Fruit fly (Drosophila melanogaster) whole organism, embryonic: ENCODE data around the gene CG4968.

Experiments used
- Abd-B ChIP-seq: fragments of 200-800 bp; sonication (Bioruptor generic); optimal IDR thresholded peaks from 2 replicates; lab custom pipeline; 2018; ENCODE audit warnings: missing biosample characterization, mild to moderate bottlenecking, missing genetic modification characterization, moderate library complexity
- Asciz ChIP-seq: fragments of 200-800 bp; sonication (Bioruptor generic); optimal IDR thresholded peaks from 2 replicates; lab custom pipeline; 2017; ENCODE audit warnings: missing biosample characterization, mild to moderate bottlenecking, missing genetic modification characterization, missing genetic modification reagents
- Bdp1 ChIP-seq: fragments of 200-800 bp; sonication (Bioruptor generic); optimal IDR thresholded peaks from 3 replicates; lab custom pipeline; 2016; ENCODE audit warnings: missing biosample characterization, missing genetic modification characterization
- CG1024 ChIP-seq: fragments of 200-800 bp; sonication (Bioruptor generic); IDR thresholded peaks from 2 replicates; pipeline ENCODE4 v1.3.6; 2022; ENCODE audit warnings: missing biosample characterization, missing genetic modification characterization
- CG10979 ChIP-seq: fragments of 200-800 bp; sonication (Bioruptor generic); optimal IDR thresholded peaks from 2 replicates; lab custom pipeline; 2018; ENCODE audit warnings: missing biosample characterization, mild to moderate bottlenecking, missing genetic modification characterization, moderate library complexity
- CG12236 ChIP-seq: fragments of 200-800 bp; sonication (Bioruptor generic); optimal IDR thresholded peaks from 2 replicates; lab custom pipeline; 2016; ENCODE audit warnings: missing biosample characterization, missing genetic modification characterization
- CG12659 ChIP-seq: fragments of 200-800 bp; sonication (Bioruptor generic); optimal IDR thresholded peaks from 3 replicates; lab custom pipeline; 2017; ENCODE audit warnings: mild to moderate bottlenecking, missing biosample characterization, missing genetic modification reagents, missing genetic modification characterization
- CG12769 ChIP-seq: fragments of 200-800 bp; sonication (Bioruptor generic); optimal IDR thresholded peaks from 2 replicates; lab custom pipeline; 2019; ENCODE audit warnings: missing biosample characterization, mild to moderate bottlenecking, missing genetic modification characterization, moderate library complexity
- CG13775 ChIP-seq: fragments of 200-800 bp; sonication (Bioruptor generic); optimal IDR thresholded peaks from 3 replicates; lab custom pipeline; 2017; ENCODE audit warnings: missing biosample characterization, mild to moderate bottlenecking, missing genetic modification characterization
- CG2678 ChIP-seq: fragments of 200-800 bp; sonication (Bioruptor generic); optimal IDR thresholded peaks from 3 replicates; lab custom pipeline; 2019; ENCODE audit warnings: missing biosample characterization, mild to moderate bottlenecking, missing genetic modification characterization, moderate library complexity
- CG32532 ChIP-seq: fragments of 200-800 bp; sonication (Bioruptor generic); IDR thresholded peaks from 2 replicates; pipeline ENCODE4 v1.3.6; 2022; ENCODE audit warnings: missing biosample characterization, missing genetic modification characterization
- CG34422 ChIP-seq: fragments of 200-800 bp; sonication (Bioruptor generic); IDR thresholded peaks from 3 replicates; pipeline ENCODE4 v1.3.6; 2022; ENCODE audit warnings: missing biosample characterization, missing genetic modification characterization
- CG6854 ChIP-seq: fragments of 200-800 bp; sonication (Bioruptor generic); optimal IDR thresholded peaks from 3 replicates; lab custom pipeline; 2017; ENCODE audit warnings: missing biosample characterization, mild to moderate bottlenecking, missing genetic modification characterization
- CG7839 ChIP-seq: fragments of 200-800 bp; sonication (Bioruptor generic); optimal IDR thresholded peaks from 3 replicates; lab custom pipeline; 2018; ENCODE audit warnings: missing biosample characterization, mild to moderate bottlenecking, missing genetic modification characterization, moderate library complexity
- CG9727 ChIP-seq: fragments of 200-800 bp; sonication (Bioruptor generic); optimal IDR thresholded peaks from 3 replicates; lab custom pipeline; 2017; ENCODE audit warnings: missing biosample characterization, mild to moderate bottlenecking, missing genetic modification characterization
- CG9797 ChIP-seq: fragments of 200-800 bp; sonication (Bioruptor generic); optimal IDR thresholded peaks from 3 replicates; lab custom pipeline; 2018; ENCODE audit warnings: missing biosample characterization, mild to moderate bottlenecking, missing genetic modification characterization
- CG9817 ChIP-seq: fragments of 200-800 bp; sonication (Bioruptor generic); optimal IDR thresholded peaks from 2 replicates; lab custom pipeline; 2018; ENCODE audit warnings: missing biosample characterization, mild to moderate bottlenecking, missing genetic modification characterization, moderate library complexity
- CHES-1-like ChIP-seq: fragments of 200-800 bp; sonication (Bioruptor generic); optimal IDR thresholded peaks from 2 replicates; lab custom pipeline; 2016; ENCODE audit warnings: missing biosample characterization, missing genetic modification characterization
- CTCF ChIP-seq: fragments of 200-800 bp; sonication (Bioruptor generic); optimal IDR thresholded peaks from 2 replicates; lab custom pipeline; 2017; ENCODE audit warnings: missing biosample characterization, mild to moderate bottlenecking, missing genetic modification characterization, moderate library complexity
- D19A ChIP-seq: fragments of 200-800 bp; optimal IDR thresholded peaks from 3 replicates; lab custom pipeline; 2019; ENCODE audit warnings: missing biosample characterization, mild to moderate bottlenecking, missing genetic modification characterization, moderate library complexity
- Drgx ChIP-seq: fragments of 200-800 bp; sonication (Bioruptor generic); IDR thresholded peaks from 2 replicates; pipeline ENCODE4 v1.3.6; 2022; ENCODE audit warnings: missing biosample characterization, missing genetic modification characterization
- Eip74EF ChIP-seq, 2 experiments: fragments of 200-800 bp in 1 of 2; fragments of >200 bp in 1 of 2; sonication (Bioruptor generic) in 1 of 2; optimal IDR thresholded peaks; 2 replicates each; lab custom pipeline; 2017 to 2019; ENCODE audit warnings: missing biosample characterization in 2 of 2, missing genetic modification characterization in 2 of 2, mild to moderate bottlenecking in 1 of 2, moderate library complexity in 1 of 2
- Fer1 ChIP-seq: fragments of 200-800 bp; sonication (Bioruptor generic); optimal IDR thresholded peaks from 2 replicates; lab custom pipeline; 2017; ENCODE audit warnings: missing biosample characterization, mild to moderate bottlenecking, missing genetic modification characterization
- H2.0 ChIP-seq: fragments of 200-800 bp; sonication (Bioruptor generic); IDR thresholded peaks from 2 replicates; pipeline ENCODE4 v1.3.6; 2022; ENCODE audit warnings: missing biosample characterization, missing genetic modification characterization
- Hand ChIP-seq: fragments of 200-800 bp; sonication (Bioruptor generic); optimal IDR thresholded peaks from 2 replicates; lab custom pipeline; 2017; ENCODE audit warnings: mild to moderate bottlenecking, missing biosample characterization, missing genetic modification reagents, missing genetic modification characterization
- Hmr ChIP-seq: fragments of 200-800 bp; sonication (Bioruptor generic); optimal IDR thresholded peaks from 3 replicates; lab custom pipeline; 2017; ENCODE audit warnings: mild to moderate bottlenecking, missing biosample characterization, missing genetic modification reagents, missing genetic modification characterization
- MBD-R2 ChIP-seq: fragments of 200-800 bp; sonication (Bioruptor generic); IDR thresholded peaks from 2 replicates; pipeline ENCODE4 v1.3.6; 2022; ENCODE audit warnings: missing biosample characterization, missing genetic modification characterization
- Mes4 ChIP-seq: fragments of 200-800 bp; sonication (Bioruptor generic); optimal IDR thresholded peaks from 2 replicates; lab custom pipeline; 2016; ENCODE audit warnings: missing biosample characterization, missing genetic modification characterization
- Nf-YA ChIP-seq: fragments of 200-800 bp; sonication (Bioruptor generic); IDR thresholded peaks from 2 replicates; pipeline ENCODE4 v1.3.6; 2022; ENCODE audit warnings: missing biosample characterization, missing genetic modification characterization
- Nf-YB ChIP-seq: fragments of 200-800 bp; sonication (Bioruptor generic); optimal IDR thresholded peaks from 3 replicates; lab custom pipeline; 2019; ENCODE audit warnings: missing biosample characterization, mild to moderate bottlenecking, missing genetic modification characterization, moderate library complexity
- Oli ChIP-seq: fragments of 200-800 bp; sonication (Bioruptor generic); optimal IDR thresholded peaks from 2 replicates; lab custom pipeline; 2018; ENCODE audit warnings: missing biosample characterization, mild to moderate bottlenecking, missing genetic modification characterization, moderate library complexity
- Sin3A ChIP-seq: fragments of >200 bp; optimal IDR thresholded peaks from 2 replicates; lab custom pipeline; 2018
- Usf ChIP-seq: fragments of 200-800 bp; sonication (Bioruptor generic); optimal IDR thresholded peaks from 2 replicates; lab custom pipeline; 2017; ENCODE audit warnings: missing genotype, missing biosample characterization, missing genetic modification characterization
- br ChIP-seq: fragments of >200 bp; optimal IDR thresholded peaks from 2 replicates; lab custom pipeline; 2017
- chm ChIP-seq: fragments of 200-800 bp; sonication (Bioruptor generic); IDR thresholded peaks from 2 replicates; pipeline ENCODE4 v1.3.6; 2022; ENCODE audit warnings: missing biosample characterization, missing genetic modification characterization
- dysf ChIP-seq: fragments of 200-800 bp; sonication (Bioruptor generic); IDR thresholded peaks from 3 replicates; pipeline ENCODE4 v1.3.6; 2022; ENCODE audit warnings: missing biosample characterization, missing genetic modification characterization
- ems ChIP-seq: fragments of 200-800 bp; sonication (Bioruptor generic); optimal IDR thresholded peaks from 3 replicates; lab custom pipeline; 2016; ENCODE audit warnings: missing biosample characterization, missing genetic modification characterization
- eve ChIP-seq, 2 experiments: fragments of >200 bp; optimal IDR thresholded peaks; 2 replicates each; lab custom pipeline; 2017; ENCODE audit warnings: missing biosample characterization in 2 of 2, missing genetic modification characterization in 2 of 2
- eyg ChIP-seq: fragments of 200-800 bp; sonication (Bioruptor generic); optimal IDR thresholded peaks from 3 replicates; lab custom pipeline; 2016; ENCODE audit warnings: missing biosample characterization, missing genetic modification characterization
- gem ChIP-seq: fragments of 200-800 bp; sonication (Bioruptor generic); optimal IDR thresholded peaks from 2 replicates; lab custom pipeline; 2019; ENCODE audit warnings: missing biosample characterization, mild to moderate bottlenecking, missing genetic modification characterization, moderate library complexity
- gt ChIP-seq: fragments of 200-800 bp; sonication (Bioruptor generic); IDR thresholded peaks from 2 replicates; pipeline ENCODE4 v1.3.6; 2022; ENCODE audit warnings: missing biosample characterization, missing genetic modification characterization
- kah ChIP-seq: fragments of 200-800 bp; sonication (Bioruptor generic); optimal IDR thresholded peaks from 2 replicates; lab custom pipeline; 2018; ENCODE audit warnings: missing biosample characterization, mild to moderate bottlenecking, missing genetic modification characterization
- maf-S ChIP-seq: fragments of 200-800 bp; sonication (Bioruptor generic); optimal IDR thresholded peaks from 2 replicates; lab custom pipeline; 2016; ENCODE audit warnings: missing biosample characterization, missing genetic modification characterization
- nau ChIP-seq: fragments of 200-800 bp; sonication (Bioruptor generic); optimal IDR thresholded peaks from 3 replicates; lab custom pipeline; 2017; ENCODE audit warnings: missing biosample characterization, mild to moderate bottlenecking, missing genetic modification characterization, missing genetic modification reagents
- nerfin-2 ChIP-seq: fragments of 200-800 bp; sonication (Bioruptor generic); IDR thresholded peaks from 2 replicates; pipeline ENCODE4 v1.3.6; 2022; ENCODE audit warnings: missing biosample characterization, missing genetic modification characterization; ENCODE audit not compliant: partially characterized antibody
- nmo ChIP-seq: fragments of 200-800 bp; sonication (Bioruptor generic); optimal IDR thresholded peaks from 2 replicates; lab custom pipeline; 2018; ENCODE audit warnings: missing biosample characterization, mild to moderate bottlenecking, missing genetic modification characterization, moderate library complexity
- nom ChIP-seq: fragments of 200-800 bp; sonication (Bioruptor generic); optimal IDR thresholded peaks from 2 replicates; lab custom pipeline; 2017; ENCODE audit warnings: missing biosample characterization, missing genetic modification characterization, mild to moderate bottlenecking, moderate library complexity, missing genetic modification reagents
- pan ChIP-seq, 4 experiments: fragments of >200 bp in 3 of 4; fragments of 200-800 bp in 1 of 4; sonication (Bioruptor generic) in 1 of 4; optimal IDR thresholded peaks in 3 of 4; IDR thresholded peaks in 1 of 4; 2 replicates each; pipeline versions ENCODE4 v1.3.6 to Lab custom; 2017 to 2022; ENCODE audit warnings: missing biosample characterization in 2 of 4, missing genetic modification characterization in 2 of 4, mixed read lengths in 1 of 4
- phol ChIP-seq: fragments of 200-800 bp; sonication (Bioruptor generic); optimal IDR thresholded peaks from 3 replicates; lab custom pipeline; 2018; ENCODE audit warnings: missing biosample characterization, mild to moderate bottlenecking, missing genetic modification characterization, moderate library complexity
- slp2 ChIP-seq: fragments of 200-800 bp; sonication (Bioruptor generic); optimal IDR thresholded peaks from 2 replicates; lab custom pipeline; 2016; ENCODE audit warnings: missing biosample characterization, missing genetic modification characterization
- sob ChIP-seq: fragments of 200-800 bp; sonication (Bioruptor generic); IDR thresholded peaks from 2 replicates; pipeline ENCODE4 v1.3.6; 2022; ENCODE audit warnings: missing biosample characterization, missing genetic modification characterization
- sqz ChIP-seq: fragments of 200-800 bp; sonication (Bioruptor generic); optimal IDR thresholded peaks from 3 replicates; lab custom pipeline; 2018; ENCODE audit warnings: missing biosample characterization, mild to moderate bottlenecking, missing genetic modification characterization

The CG4968 gene

DNA sequence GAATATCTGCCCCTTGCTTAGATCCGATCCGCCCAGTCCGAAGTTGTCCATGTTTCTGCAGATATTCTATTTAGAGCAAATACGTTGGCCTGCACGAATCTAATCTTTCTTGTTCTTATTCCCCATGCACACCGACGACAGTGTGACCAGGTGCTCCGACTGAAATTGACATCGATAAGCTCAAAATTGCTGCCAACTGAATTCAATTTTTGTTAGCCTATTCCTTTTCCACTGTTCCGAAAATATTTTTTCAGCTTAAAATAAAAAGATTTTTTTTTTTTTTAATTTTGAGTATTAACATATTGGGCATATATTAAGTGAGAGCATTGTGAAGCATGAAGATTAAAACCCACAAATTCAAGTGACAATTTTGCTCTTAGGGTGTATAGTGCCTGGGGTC is 2.9 kb upstream of the CG4968 start, which contains the start of gene nmd (continued):
- no peak for TF ChIP-seq gt
- TF ChIP-seq Abd-B (GFP tag; lab: Kevin White, UChicago), result no peak
- peak; percentile 7 for TF ChIP-seq CG10979
- peak; percentile 21 for TF ChIP-seq phol
- no peak for TF ChIP-seq Hand (GFP tag; lab: Kevin White, UChicago)
- no peak for TF ChIP-seq Nf-YA (GFP tag; lab: Robert Waterston, UW)
- TF ChIP-seq CG12769 (tag; lab: Kevin White, UChicago), result no peak
- TF ChIP-seq eve (GFP tag; optimal IDR thresholded peaks at IDR 0.05; lab: Kevin White, UChicago), result no peak
- TF ChIP-seq nom, result peak; percentile 24
- TF ChIP-seq CG1024 (GFP tag; lab: Robert Waterston, UW), result no peak
- no peak for TF ChIP-seq Mes4 (GFP tag; lab: Kevin White, UChicago)
- TF ChIP-seq sob, result no peak
- no peak for TF ChIP-seq Asciz (GFP tag; lab: Kevin White, UChicago)
- TF ChIP-seq CG12236 (GFP tag; lab: Kevin White, UChicago), result no peak
- peak; percentile 89 for TF ChIP-seq MBD-R2 (GFP tag; lab: Robert Waterston, UW)
- TF ChIP-seq Nf-YB, result no peak
- no peak for TF ChIP-seq chm (GFP tag; lab: Robert Waterston, UW)
- TF ChIP-seq CG34422 (GFP tag; lab: Robert Waterston, UW), result no peak
- no peak for TF ChIP-seq CG9727 (GFP tag; lab: Kevin White, UChicago)
- no peak for TF ChIP-seq Drgx (GFP tag; lab: Robert Waterston, UW)
- TF ChIP-seq Sin3A (lab: Kevin White, UChicago), result peak; percentile 35
- TF ChIP-seq Bdp1 (GFP tag; lab: Kevin White, UChicago), result no peak
- no peak for TF ChIP-seq slp2 (GFP tag; lab: Kevin White, UChicago)
- no peak for TF ChIP-seq CHES-1-like (GFP tag; lab: Kevin White, UChicago)
- no peak for TF ChIP-seq CG13775 (GFP tag; lab: Kevin White, UChicago)
- no peak for TF ChIP-seq CTCF (GFP tag; lab: Kevin White, UChicago)
- no peak for TF ChIP-seq kah
- TF ChIP-seq ems (GFP tag; lab: Kevin White, UChicago), result no peak
- TF ChIP-seq CG9797 (GFP tag; lab: Kevin White, UChicago), result peak; percentile 71
- TF ChIP-seq Fer1 (GFP tag; lab: Kevin White, UChicago), result peak; percentile 50
- peak; percentile 32 for TF ChIP-seq Hmr (GFP tag; lab: Kevin White, UChicago)
- no peak for TF ChIP-seq Eip74EF (GFP tag; optimal IDR thresholded peaks at IDR 0.05; lab: Kevin White, UChicago)
- no peak for TF ChIP-seq br (lab: Kevin White, UChicago)
- no peak for TF ChIP-seq nau (GFP tag; lab: Kevin White, UChicago)
- TF ChIP-seq Usf (GFP tag; lab: Kevin White, UChicago), result no peak
- no peak for TF ChIP-seq CG32532 (GFP tag; lab: Robert Waterston, UW)
- no peak for TF ChIP-seq Oli (tag; lab: Kevin White, UChicago)
- peak; percentile 2 for TF ChIP-seq CG7839
- TF ChIP-seq H2.0 (GFP tag; lab: Robert Waterston, UW), result no peak
- peak; percentile 9 for TF ChIP-seq maf-S (GFP tag; lab: Kevin White, UChicago)
- no peak for TF ChIP-seq pan (optimal IDR thresholded peaks at IDR 0.05; lab: Kevin White, UChicago)
- no peak for TF ChIP-seq pan (GFP tag; optimal IDR thresholded peaks at IDR 0.05 in 1 of 2, IDR thresholded peaks at IDR 0.05 in 1 of 2)
- TF ChIP-seq eyg, result no peak
- TF ChIP-seq CG9817 (tag; lab: Kevin White, UChicago), result peak; percentile 16
- peak; percentile 41 for TF ChIP-seq nmo (GFP tag; lab: Kevin White, UChicago)
- TF ChIP-seq CG6854 (GFP tag; lab: Kevin White, UChicago), result no peak
- peak; percentile 16 for TF ChIP-seq gem (tag; lab: Kevin White, UChicago)
- TF ChIP-seq sqz, result no peak
- TF ChIP-seq dysf (GFP tag; lab: Robert Waterston, UW), result no peak
- no peak for TF ChIP-seq nerfin-2 (GFP tag; lab: Robert Waterston, UW)
- no peak for TF ChIP-seq D19A (tag; lab: Kevin White, UChicago)
- peak; percentile 55 for TF ChIP-seq CG12659 (GFP tag; lab: Kevin White, UChicago)
- TF ChIP-seq CG2678 (tag; lab: Kevin White, UChicago), result peak; percentile 6
